Fruit fly (Drosophila melanogaster) whole organism, adult: ENCODE measurements around the gene CG16711.

Experiments used
- CG11617 ChIP-seq: fragments of 200-800 bp; sonication (Bioruptor generic); optimal IDR thresholded peaks from 2 replicates; lab custom pipeline; 2017; ENCODE audit warnings: mild to moderate bottlenecking, missing biosample characterization, missing genetic modification reagents, missing genetic modification characterization
- CG12768 ChIP-seq: fragments of 200-800 bp; sonication (Bioruptor generic); optimal IDR thresholded peaks from 2 replicates; lab custom pipeline; 2017; ENCODE audit warnings: missing biosample characterization, missing genetic modification characterization, mild to moderate bottlenecking, moderate library complexity, missing genetic modification reagents
- CG14711 ChIP-seq: fragments of 200-800 bp; sonication (Bioruptor generic); optimal IDR thresholded peaks from 2 replicates; lab custom pipeline; 2018; ENCODE audit warnings: missing biosample characterization, mild to moderate bottlenecking, missing genetic modification characterization, moderate library complexity
- CG1620 ChIP-seq: fragments of 200-800 bp; sonication (Bioruptor generic); optimal IDR thresholded peaks from 2 replicates; lab custom pipeline; 2016; ENCODE audit warnings: missing biosample characterization, missing genetic modification characterization
- CG33017 ChIP-seq: fragments of 200-800 bp; sonication (Bioruptor generic); optimal IDR thresholded peaks from 2 replicates; lab custom pipeline; 2018; ENCODE audit warnings: missing biosample characterization, mild to moderate bottlenecking, missing genetic modification characterization, moderate library complexity
- CG5204 ChIP-seq: fragments of 200-800 bp; sonication (Bioruptor generic); optimal IDR thresholded peaks from 2 replicates; lab custom pipeline; 2016; ENCODE audit warnings: missing biosample characterization, missing genetic modification characterization
- CG7045 ChIP-seq: fragments of 200-800 bp; sonication (Bioruptor generic); optimal IDR thresholded peaks from 2 replicates; lab custom pipeline; 2017; ENCODE audit warnings: missing biosample characterization, mild to moderate bottlenecking, missing genetic modification characterization
- CG7101 ChIP-seq: fragments of 200-800 bp; sonication (Bioruptor generic); optimal IDR thresholded peaks from 2 replicates; lab custom pipeline; 2018; ENCODE audit warnings: missing biosample characterization, mild to moderate bottlenecking, missing genetic modification characterization, moderate library complexity
- Clk ChIP-seq: fragments of 200-800 bp; sonication (Bioruptor generic); optimal IDR thresholded peaks from 2 replicates; lab custom pipeline; 2017; ENCODE audit warnings: missing biosample characterization, missing genetic modification characterization
- Crg-1 ChIP-seq: fragments of 200-800 bp; sonication (Bioruptor generic); optimal IDR thresholded peaks from 2 replicates; lab custom pipeline; 2016; ENCODE audit warnings: missing biosample characterization, missing genetic modification characterization
- Hr96 ChIP-seq: fragments of 200-800 bp; sonication (Bioruptor generic); optimal IDR thresholded peaks from 2 replicates; lab custom pipeline; 2016; ENCODE audit warnings: missing biosample characterization, missing genetic modification characterization
- Mnt ChIP-seq: fragments of 200-800 bp; sonication (Bioruptor generic); optimal IDR thresholded peaks from 2 replicates; lab custom pipeline; 2016; ENCODE audit warnings: missing biosample characterization, mild to moderate bottlenecking, missing genetic modification characterization
- bab1 ChIP-seq: fragments of 200-800 bp; sonication (Bioruptor generic); optimal IDR thresholded peaks from 3 replicates; lab custom pipeline; 2019; ENCODE audit warnings: missing biosample characterization, mild to moderate bottlenecking, missing genetic modification characterization, moderate library complexity
- cic ChIP-seq: fragments of 200-800 bp; sonication (Bioruptor generic); optimal IDR thresholded peaks from 2 replicates; lab custom pipeline; 2017; ENCODE audit warnings: missing biosample characterization, mild to moderate bottlenecking, missing genetic modification characterization, moderate library complexity
- cnc ChIP-seq, 2 experiments: fragments of >200 bp; optimal IDR thresholded peaks; 2 replicates each; lab custom pipeline; 2017
- kay ChIP-seq: fragments of 200-800 bp; sonication (Bioruptor generic); peaks from one replicate; lab custom pipeline; 2016; ENCODE audit warnings: missing biosample characterization, missing genetic modification characterization, borderline replicate concordance
- ovo ChIP-seq: fragments of 200-800 bp; sonication (Bioruptor generic); optimal IDR thresholded peaks from 2 replicates; lab custom pipeline; 2016; ENCODE audit warnings: missing biosample characterization, missing genetic modification characterization
- pad ChIP-seq: fragments of 200-800 bp; sonication (Bioruptor generic); optimal IDR thresholded peaks from 3 replicates; lab custom pipeline; 2017; ENCODE audit warnings: missing biosample characterization, missing genetic modification characterization, mild to moderate bottlenecking, moderate library complexity, missing genetic modification reagents
- tj ChIP-seq: fragments of 200-800 bp; sonication (Bioruptor generic); optimal IDR thresholded peaks from 3 replicates; lab custom pipeline; 2017; ENCODE audit warnings: missing biosample characterization, mild to moderate bottlenecking, missing genetic modification characterization, moderate library complexity
- toe ChIP-seq: fragments of 200-800 bp; sonication (Bioruptor generic); optimal IDR thresholded peaks from 2 replicates; lab custom pipeline; 2016; ENCODE audit warnings: missing biosample characterization, missing genetic modification characterization

Gene CG16711

DNA sequence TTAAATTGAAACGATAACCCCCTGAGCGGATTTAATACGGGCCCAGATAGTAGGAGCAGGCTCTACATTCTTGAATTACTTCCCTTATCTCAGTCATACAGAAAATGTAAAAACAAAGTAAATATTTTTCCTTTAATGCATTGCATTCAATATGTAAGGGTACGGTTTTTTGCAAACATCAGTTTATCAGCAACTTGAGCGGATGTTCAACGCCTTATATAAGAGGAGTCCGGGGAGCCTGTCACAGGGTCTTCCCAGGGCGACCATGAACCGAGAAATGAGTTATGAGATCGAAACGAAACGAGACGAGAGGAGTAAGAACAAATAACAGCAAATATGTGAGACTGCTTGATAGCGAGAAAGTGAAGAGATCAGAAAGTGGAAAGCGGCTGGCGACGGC, 12.5 kb downstream of the CG16711 start:
- TF ChIP-seq cnc (optimal IDR thresholded peaks at IDR 0.05; lab: Kevin White, UChicago) = no peak
- TF ChIP-seq cic = peak; percentile 44
- TF ChIP-seq CG5204 = no peak

DNA sequence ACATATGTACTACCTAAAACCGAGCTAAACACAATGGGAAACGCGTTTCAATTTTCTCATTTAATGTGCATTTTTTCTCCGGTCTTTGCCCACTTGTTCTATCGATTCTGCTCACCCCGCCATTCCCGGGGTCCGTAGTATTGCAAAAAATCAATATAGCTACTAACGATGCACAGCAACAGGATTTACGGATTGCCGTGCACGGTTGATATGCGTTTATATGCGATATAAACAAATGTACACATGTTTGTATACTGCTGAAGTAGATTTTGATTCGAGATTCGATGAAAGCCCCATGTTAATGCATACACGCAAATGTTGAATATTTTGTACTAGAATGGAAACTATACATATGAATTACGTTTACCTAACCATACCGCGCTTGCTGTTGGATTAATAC, 13.0 kb downstream of the CG16711 start:
- no peak for TF ChIP-seq cnc (optimal IDR thresholded peaks at IDR 0.05; lab: Kevin White, UChicago)
- TF ChIP-seq CG14711 (tag; lab: Kevin White, UChicago) = no peak
- TF ChIP-seq cic = peak; percentile 66

DNA sequence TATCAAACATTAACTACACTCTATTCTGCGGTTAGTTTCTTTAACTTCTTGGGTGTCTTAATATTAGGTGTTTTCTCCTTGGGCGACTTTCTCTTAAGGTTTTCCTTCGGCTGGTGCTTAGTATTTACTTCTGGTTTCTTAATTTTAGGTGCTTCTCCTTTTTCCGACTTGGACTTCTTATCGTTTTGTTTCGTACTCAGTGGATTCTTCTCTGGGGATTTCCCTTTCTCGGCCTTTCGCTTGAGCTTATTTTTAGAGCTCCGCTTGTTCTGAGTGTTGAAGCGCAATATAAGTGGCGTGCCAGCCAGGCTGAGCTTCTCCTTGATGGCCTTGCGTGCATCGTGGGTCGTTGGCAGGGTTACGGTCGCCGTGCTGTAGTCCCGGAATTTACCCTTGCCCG, 13.7 kb downstream of the CG16711 start:
- no peak for TF ChIP-seq CG5204
- no peak for TF ChIP-seq kay (GFP tag; lab: Kevin White, UChicago)
- no peak for TF ChIP-seq cic
- TF ChIP-seq CG1620 (GFP tag; lab: Kevin White, UChicago) = no peak
- no peak for TF ChIP-seq cnc (optimal IDR thresholded peaks at IDR 0.05; lab: Kevin White, UChicago)
- TF ChIP-seq tj (GFP tag; lab: Kevin White, UChicago) = no peak
- no peak for TF ChIP-seq pad
- no peak for TF ChIP-seq CG14711 (tag; lab: Kevin White, UChicago)

dm6 chr3L:9718929-9719328, 14.8 kb downstream of the CG16711 start, which contains the start of the genes CG18178 and CG14174:
Gene CG18178 (minus strand): TSS chr3L:9719144.
Gene CG14174 (plus strand): TSS chr3L:9719328.
- TF ChIP-seq CG1620 (GFP tag; lab: Kevin White, UChicago) (no peak), bab1 (GFP tag; lab: Kevin White, UChicago) (peak; percentile 63), Mnt (GFP tag; lab: Kevin White, UChicago) (peak; percentile 96), CG12768 (GFP tag; lab: Kevin White, UChicago) (peak; percentile 68), CG14711 (tag; lab: Kevin White, UChicago) (peak; percentile 75), CG7101 (tag; lab: Kevin White, UChicago) (peak; percentile 74), CG7045 (GFP tag; lab: Kevin White, UChicago) (peak; percentile 56), tj (GFP tag; lab: Kevin White, UChicago) (peak; percentile 60), cnc (optimal IDR thresholded peaks at IDR 0.05; lab: Kevin White, UChicago) (no peak), Hr96 (no peak), toe (GFP tag; lab: Kevin White, UChicago) (peak; percentile 28), pad (peak; percentile 44), Crg-1 (GFP tag; lab: Kevin White, UChicago) (peak; percentile 2), CG5204 (no peak), CG33017 (tag; lab: Kevin White, UChicago) (peak; percentile 58), kay (GFP tag; lab: Kevin White, UChicago) (no peak), Clk (GFP tag; lab: Kevin White, UChicago) (no peak), CG11617 (GFP tag; lab: Kevin White, UChicago) (peak; percentile 74), ovo (GFP tag; lab: Kevin White, UChicago) (peak; percentile 33), cic (no peak)

DNA sequence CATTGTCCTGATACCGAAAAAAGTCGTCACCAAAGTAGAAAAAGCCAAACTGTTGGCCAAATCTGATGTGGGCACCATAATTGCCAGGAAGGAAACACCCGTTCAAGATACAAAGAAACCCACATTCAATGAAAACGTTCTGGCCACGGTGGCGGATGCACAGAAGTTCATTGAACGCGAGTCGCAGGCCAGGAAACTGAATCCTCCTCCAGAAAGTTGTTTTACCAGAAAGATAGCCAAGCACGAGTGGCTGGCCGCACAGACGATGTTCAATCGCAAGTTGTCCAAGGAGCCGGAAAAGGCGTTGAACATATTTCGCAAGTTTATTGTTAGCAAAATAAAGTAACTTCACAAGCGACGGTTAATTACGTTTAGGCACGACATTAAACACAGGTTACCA, 16.0 kb downstream of the CG16711 start:
- TF ChIP-seq kay (GFP tag; lab: Kevin White, UChicago) (no peak), CG7045 (GFP tag; lab: Kevin White, UChicago) (no peak), Crg-1 (GFP tag; lab: Kevin White, UChicago) (no peak), Hr96 (no peak), bab1 (GFP tag; lab: Kevin White, UChicago) (no peak), ovo (GFP tag; lab: Kevin White, UChicago) (no peak), CG14711 (tag; lab: Kevin White, UChicago) (no peak), toe (GFP tag; lab: Kevin White, UChicago) (no peak), pad (no peak), CG7101 (tag; lab: Kevin White, UChicago) (no peak), CG5204 (no peak), Mnt (GFP tag; lab: Kevin White, UChicago) (no peak), CG11617 (GFP tag; lab: Kevin White, UChicago) (no peak)

dm6 chr3L:9723108-9723507, 19.0 kb downstream of the CG16711 start, which contains the start of the genes nbs and defl:
Gene nbs (minus strand): TSS chr3L:9723194.
Gene defl (plus strand): TSS chr3L:9723423.
- peak; percentile 55 for TF ChIP-seq Mnt (GFP tag; lab: Kevin White, UChicago)
- TF ChIP-seq tj (GFP tag; lab: Kevin White, UChicago) = peak; percentile 22
- TF ChIP-seq bab1 (GFP tag; lab: Kevin White, UChicago) = peak; percentile 57
- TF ChIP-seq CG33017 (tag; lab: Kevin White, UChicago) = peak; percentile 45
- peak; percentile 67 for TF ChIP-seq CG7101 (tag; lab: Kevin White, UChicago)
- peak; percentile 77 for TF ChIP-seq CG11617 (GFP tag; lab: Kevin White, UChicago)
- peak; percentile 63 for TF ChIP-seq Crg-1 (GFP tag; lab: Kevin White, UChicago)
- TF ChIP-seq CG1620 (GFP tag; lab: Kevin White, UChicago) = peak; percentile 81
- peak; percentile 48 for TF ChIP-seq CG7045 (GFP tag; lab: Kevin White, UChicago)
- no peak for TF ChIP-seq CG5204
- TF ChIP-seq toe (GFP tag; lab: Kevin White, UChicago) = no peak
- no peak for TF ChIP-seq kay (GFP tag; lab: Kevin White, UChicago)
- TF ChIP-seq Hr96 = no peak
- peak; percentile 40 for TF ChIP-seq CG14711 (tag; lab: Kevin White, UChicago)
- TF ChIP-seq CG12768 (GFP tag; lab: Kevin White, UChicago) = peak; percentile 65
- peak; percentile 43 for TF ChIP-seq pad
- no peak for TF ChIP-seq cic
- TF ChIP-seq cnc (optimal IDR thresholded peaks at IDR 0.05; lab: Kevin White, UChicago) = no peak
- TF ChIP-seq ovo (GFP tag; lab: Kevin White, UChicago) = peak; percentile 61
- TF ChIP-seq Clk (GFP tag; lab: Kevin White, UChicago) = peak; percentile 11
